Fruit fly (Drosophila melanogaster): ENCODE data around the gene Z600.

Z600 gene

dm6 chr3L:15523806-15524346 is 15.0 kb downstream of the Z600 start, which contains the start of gene CG7945:
CG7945 (minus strand) TSS chr3L:15524137.
- no peak for TF ChIP-seq noc (tag; optimal IDR thresholded peaks at IDR 0.05)

dm6 chr3L:15525153-15525552 is 16.3 kb downstream of the Z600 start, which contains the start of gene CG33986:
CG33986 (minus strand) TSS chr3L:15525253.
- TF ChIP-seq noc (tag; optimal IDR thresholded peaks at IDR 0.05): no peak

- TF ChIP-seq noc (tag; optimal IDR thresholded peaks at IDR 0.05): no peak
Observed at dm6 chr3L:15526712-15527111, 17.9 kb downstream of the Z600 start, which contains the start of gene CG33985. CG33985 (minus strand) TSS chr3L:15526812.

- no peak for TF ChIP-seq noc (tag; optimal IDR thresholded peaks at IDR 0.05)
Observed at dm6 chr3L:15527416-15527815, 18.6 kb downstream of the Z600 start, which contains the start of gene CG42729. CG42729 (minus strand) TSS chr3L:15527516.

- no peak for TF ChIP-seq noc (tag; optimal IDR thresholded peaks at IDR 0.05)
Observed at dm6 chr3L:15528096-15528495, 19.2 kb downstream of the Z600 start, which contains the start of gene CG42728. CG42728 (minus strand) TSS chr3L:15528196.

- TF ChIP-seq noc (tag; optimal IDR thresholded peaks at IDR 0.05): no peak
Observed at dm6 chr3L:15529143-15529542, 20.3 kb downstream of the Z600 start, which contains the start of gene obst-H. obst-H (minus strand) TSS chr3L:15529243.

dm6 chr3L:15530071-15530470 is 21.2 kb downstream of the Z600 start:
- TF ChIP-seq noc (tag; optimal IDR thresholded peaks at IDR 0.05): peak; percentile 71

dm6 chr3L:15530638-15531225 is 21.9 kb downstream of the Z600 start:
- no peak for TF ChIP-seq noc (tag; optimal IDR thresholded peaks at IDR 0.05)

dm6 chr3L:15531423-15532325 is 22.8 kb downstream of the Z600 start, which contains the start of gene CG43248:
CG43248 (minus strand) TSS chr3L:15531473.
- TF ChIP-seq noc (tag; optimal IDR thresholded peaks at IDR 0.05): peak; percentile 80

- no peak for TF ChIP-seq noc (tag; optimal IDR thresholded peaks at IDR 0.05)
Observed at dm6 chr3L:15532368-15533030, 23.6 kb downstream of the Z600 start.

- peak; percentile 79 for TF ChIP-seq noc (tag; optimal IDR thresholded peaks at IDR 0.05)
Observed at dm6 chr3L:15533402-15534129, 24.7 kb downstream of the Z600 start.

dm6 chr3L:15534274-15535227 is 25.7 kb downstream of the Z600 start:
- peak; percentile 78 for TF ChIP-seq noc (tag; optimal IDR thresholded peaks at IDR 0.05)

dm6 chr3L:15535228-15535598 is 26.4 kb downstream of the Z600 start, which contains the start of gene CrebA:
CrebA (plus strand) TSS chr3L:15535395.
- TF ChIP-seq noc (tag; optimal IDR thresholded peaks at IDR 0.05): no peak

dm6 chr3L:15535800-15536225 is 27.0 kb downstream of the Z600 start:
- no peak for TF ChIP-seq noc (tag; optimal IDR thresholded peaks at IDR 0.05)

Data from whole organism, larva.